Worm (Caenorhabditis elegans) whole organism, late embryonic: ENCODE results near the gene trx-5.

ENCODE experiments used
- C08G9.2 ChIP-seq: sonication (generic microtip); optimal IDR thresholded peaks from 2 replicates; lab custom pipeline; 2016; ENCODE audit warnings: mild to moderate bottlenecking, missing genetic modification characterization, moderate library complexity, missing compliant biosample characterization
- K09A11.1 ChIP-seq: sonication (generic microtip); optimal IDR thresholded peaks from 2 replicates; lab custom pipeline; 2017; ENCODE audit warnings: antibody characterized with exemption, mild to moderate bottlenecking, missing genetic modification characterization, missing compliant biosample characterization; ENCODE audit not compliant: insufficient read depth
- Y22D7AL.16 ChIP-seq: sonication (generic microtip); optimal IDR thresholded peaks from 2 replicates; lab custom pipeline; 2016; ENCODE audit warnings: missing genetic modification characterization, missing compliant biosample characterization
- ahr-1 ChIP-seq: sonication (generic microtip); optimal IDR thresholded peaks from 2 replicates; lab custom pipeline; 2016; ENCODE audit warnings: missing genetic modification characterization, missing compliant biosample characterization
- ceh-14 ChIP-seq: sonication (generic microtip); optimal IDR thresholded peaks from 2 replicates; lab custom pipeline; 2016; ENCODE audit warnings: missing genotype, missing genetic modification characterization, missing compliant biosample characterization
- ceh-2 ChIP-seq: sonication (generic microtip); optimal IDR thresholded peaks from 2 replicates; lab custom pipeline; 2016; ENCODE audit warnings: missing genotype, missing genetic modification characterization, missing compliant biosample characterization
- ceh-24 ChIP-seq: sonication (generic microtip); optimal IDR thresholded peaks from 2 replicates; lab custom pipeline; 2016; ENCODE audit warnings: mild to moderate bottlenecking, missing genetic modification characterization, missing compliant biosample characterization
- ceh-34 ChIP-seq: sonication (generic microtip); optimal IDR thresholded peaks from 2 replicates; lab custom pipeline; 2016; ENCODE audit warnings: mild to moderate bottlenecking, missing genetic modification characterization, missing compliant biosample characterization
- ceh-48 ChIP-seq: sonication (generic microtip); optimal IDR thresholded peaks from 2 replicates; lab custom pipeline; 2016; ENCODE audit warnings: missing genetic modification characterization, inconsistent platforms, missing compliant biosample characterization
- che-1 ChIP-seq: sonication (generic microtip); optimal IDR thresholded peaks from 2 replicates; lab custom pipeline; 2016; ENCODE audit warnings: mild to moderate bottlenecking, missing genetic modification characterization, missing compliant biosample characterization
- dve-1 ChIP-seq: sonication (generic microtip); optimal IDR thresholded peaks from 2 replicates; lab custom pipeline; 2017; ENCODE audit warnings: antibody characterized with exemption, mild to moderate bottlenecking, missing genetic modification characterization, missing compliant biosample characterization
- elt-2 ChIP-seq: sonication (generic microtip); optimal IDR thresholded peaks from 2 replicates; lab custom pipeline; 2016; ENCODE audit warnings: missing genetic modification reagents, missing genetic modification characterization, missing compliant biosample characterization
- ets-4 ChIP-seq: sonication (generic microtip); optimal IDR thresholded peaks from 2 replicates; lab custom pipeline; 2016; ENCODE audit warnings: missing genetic modification characterization, missing compliant biosample characterization
- gmeb-2 ChIP-seq: sonication (generic microtip); optimal IDR thresholded peaks from 2 replicates; lab custom pipeline; 2016; ENCODE audit warnings: missing genetic modification characterization, inconsistent platforms, missing compliant biosample characterization
- hlh-13 ChIP-seq: fragments of 200-800 bp; sonication (Bioruptor generic); optimal IDR thresholded peaks from 2 replicates; lab custom pipeline; 2018; ENCODE audit warnings: mild to moderate bottlenecking, missing genetic modification characterization, missing compliant biosample characterization
- hlh-15 ChIP-seq: sonication (generic microtip); optimal IDR thresholded peaks from 2 replicates; lab custom pipeline; 2016; ENCODE audit warnings: missing genetic modification characterization, missing compliant biosample characterization
- hlh-30 ChIP-seq: sonication (generic microtip); optimal IDR thresholded peaks from 2 replicates; lab custom pipeline; 2017; ENCODE audit warnings: antibody characterized with exemption, missing genetic modification characterization, missing compliant biosample characterization; ENCODE audit not compliant: insufficient read depth
- madf-2 ChIP-seq: sonication (generic microtip); optimal IDR thresholded peaks from 2 replicates; lab custom pipeline; 2017; ENCODE audit warnings: missing genetic modification characterization, missing compliant biosample characterization
- mec-3 ChIP-seq: sonication (generic microtip); optimal IDR thresholded peaks from 2 replicates; lab custom pipeline; 2016; ENCODE audit warnings: borderline replicate concordance, missing genetic modification characterization, missing compliant biosample characterization
- nfya-1 ChIP-seq: sonication (generic microtip); optimal IDR thresholded peaks from 2 replicates; lab custom pipeline; 2017; ENCODE audit warnings: missing genetic modification characterization, mild to moderate bottlenecking, missing compliant biosample characterization, antibody characterized with exemption, moderate library complexity
- nhr-232 ChIP-seq: sonication (generic microtip); optimal IDR thresholded peaks from 2 replicates; lab custom pipeline; 2016; ENCODE audit warnings: missing genetic modification characterization, missing compliant biosample characterization
- pat-9 ChIP-seq: fragments of 200-800 bp; sonication (Bioruptor generic); optimal IDR thresholded peaks from 2 replicates; lab custom pipeline; 2018; ENCODE audit warnings: mild to moderate bottlenecking, missing genetic modification characterization, moderate library complexity, missing compliant biosample characterization
- pha-2 ChIP-seq: sonication (generic microtip); optimal IDR thresholded peaks from 2 replicates; lab custom pipeline; 2017; ENCODE audit warnings: mild to moderate bottlenecking, missing genetic modification characterization, missing compliant biosample characterization
- pha-4 ChIP-seq: fragments of 150-350 bp; optimal IDR thresholded peaks from 2 replicates; lab custom pipeline; 2018; ENCODE audit warnings: missing biosample characterization, missing genetic modification reagents, missing genetic modification characterization
- pqm-1 ChIP-seq: sonication (generic microtip); optimal IDR thresholded peaks from 2 replicates; lab custom pipeline; 2016; ENCODE audit warnings: missing genetic modification characterization, missing compliant biosample characterization
- rnt-1 ChIP-seq: sonication (generic microtip); optimal IDR thresholded peaks from 2 replicates; lab custom pipeline; 2016; ENCODE audit warnings: missing genetic modification characterization, missing compliant biosample characterization
- sox-4 ChIP-seq: sonication (generic microtip); optimal IDR thresholded peaks from 2 replicates; lab custom pipeline; 2017; ENCODE audit warnings: mild to moderate bottlenecking, missing genetic modification characterization, inconsistent platforms, missing compliant biosample characterization
- tbx-2 ChIP-seq: sonication (generic microtip); optimal IDR thresholded peaks from 2 replicates; lab custom pipeline; 2016; ENCODE audit warnings: missing genetic modification characterization, missing compliant biosample characterization
- ttx-3 ChIP-seq: sonication (generic microtip); optimal IDR thresholded peaks from 2 replicates; lab custom pipeline; 2016; ENCODE audit warnings: missing genetic modification reagents, missing genetic modification characterization, missing compliant biosample characterization
- unc-55 ChIP-seq: sonication (generic microtip); optimal IDR thresholded peaks from 2 replicates; lab custom pipeline; 2017; ENCODE audit warnings: missing biosample characterization, missing genetic modification reagents, missing genetic modification characterization
- zip-5 ChIP-seq: sonication (generic microtip); optimal IDR thresholded peaks from 2 replicates; lab custom pipeline; 2016; ENCODE audit warnings: missing genetic modification characterization, missing compliant biosample characterization
- ztf-16 ChIP-seq: sonication (generic microtip); optimal IDR thresholded peaks from 2 replicates; lab custom pipeline; 2017; ENCODE audit warnings: missing genetic modification characterization, missing compliant biosample characterization

Gene trx-5

DNA sequence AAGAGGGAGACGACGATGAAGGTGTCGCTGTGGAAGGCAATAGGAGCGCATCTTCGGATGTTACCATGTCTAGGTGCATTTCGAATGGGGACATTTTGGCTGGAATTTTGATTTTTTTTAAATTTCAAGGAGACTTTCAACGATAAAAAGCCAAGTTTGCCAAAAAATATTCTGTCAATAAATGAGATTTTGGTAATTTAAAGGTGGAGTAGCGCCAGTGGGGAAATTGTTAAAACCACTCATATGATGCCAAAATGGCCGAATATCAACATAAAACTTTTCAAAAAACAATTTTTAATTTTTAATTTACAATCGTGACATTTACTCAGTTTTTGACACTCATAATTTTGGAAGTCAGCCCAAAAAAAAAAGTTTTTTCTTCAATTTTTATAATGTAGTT lies 22.7 kb downstream of the trx-5 start, which contains the start of gene nhr-260:
Gene nhr-260, minus strand, starts transcription at position 101 of the 400 bp plus-strand sequence.
- TF ChIP-seq rnt-1 (no peak), K09A11.1 (tag; lab: Kevin White, UChicago) (no peak), elt-2 (tag; lab: Kevin White, UChicago) (no peak), gmeb-2 (tag; lab: Kevin White, UChicago) (no peak), ztf-16 (tag; lab: Kevin White, UChicago) (no peak), pha-4 (tag; lab: Kevin White, UChicago) (no peak), ets-4 (tag; lab: Kevin White, UChicago) (no peak), nfya-1 (tag; lab: Kevin White, UChicago) (no peak), ahr-1 (no peak), C08G9.2 (no peak), sox-4 (tag; lab: Kevin White, UChicago) (no peak), dve-1 (tag; lab: Kevin White, UChicago) (no peak), nhr-232 (no peak), Y22D7AL.16 (tag; lab: Kevin White, UChicago) (no peak), pqm-1 (tag; lab: Kevin White, UChicago) (no peak), che-1 (tag; lab: Kevin White, UChicago) (no peak)

DNA sequence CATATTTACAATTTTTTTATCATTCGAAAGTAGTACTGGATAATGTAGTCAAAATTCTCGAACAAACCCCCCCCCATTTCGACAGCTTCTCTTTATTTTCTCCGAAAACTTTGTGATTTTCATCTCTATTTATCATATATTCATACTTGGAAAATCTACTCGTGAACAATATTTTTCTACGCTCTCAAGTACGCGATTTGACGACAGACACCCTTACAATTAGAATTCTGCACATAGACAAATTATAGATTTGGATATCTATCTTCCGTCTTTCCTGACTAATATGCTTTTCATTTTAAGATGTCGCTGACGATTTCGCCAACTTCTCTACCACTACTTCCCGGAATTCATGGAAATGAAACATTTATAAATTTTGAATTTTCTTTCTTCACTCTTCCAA lies 28.2 kb downstream of the trx-5 start, which contains the start of gene sru-28:
Gene sru-28, plus strand, starts transcription at position 301 of the 400 bp plus-strand sequence.
- TF ChIP-seq pqm-1 (tag; lab: Kevin White, UChicago) (no peak), pha-4 (tag; lab: Kevin White, UChicago) (no peak), madf-2 (tag; lab: Kevin White, UChicago) (no peak), hlh-15 (tag; lab: Kevin White, UChicago) (no peak), dve-1 (tag; lab: Kevin White, UChicago) (no peak)

- TF ChIP-seq pqm-1 (tag; lab: Kevin White, UChicago) (no peak), ceh-24 (tag; lab: Kevin White, UChicago) (no peak)
Measured at ce11 chrV:1499140-1499539, 35.1 kb downstream of the trx-5 start, which contains the start of gene sru-27. Gene sru-27, plus strand, starts transcription at chrV:1499440.

ce11 chrV:1495752-1496151 lies 38.5 kb downstream of the trx-5 start:
- TF ChIP-seq mec-3 (tag; lab: Kevin White, UChicago) (no peak), pha-2 (no peak), ztf-16 (tag; lab: Kevin White, UChicago) (no peak), ceh-34 (no peak), ceh-48 (tag; lab: Kevin White, UChicago) (peak; percentile 16)
- TF ChIP-seq, all 69 proteins: peak for 1

DNA sequence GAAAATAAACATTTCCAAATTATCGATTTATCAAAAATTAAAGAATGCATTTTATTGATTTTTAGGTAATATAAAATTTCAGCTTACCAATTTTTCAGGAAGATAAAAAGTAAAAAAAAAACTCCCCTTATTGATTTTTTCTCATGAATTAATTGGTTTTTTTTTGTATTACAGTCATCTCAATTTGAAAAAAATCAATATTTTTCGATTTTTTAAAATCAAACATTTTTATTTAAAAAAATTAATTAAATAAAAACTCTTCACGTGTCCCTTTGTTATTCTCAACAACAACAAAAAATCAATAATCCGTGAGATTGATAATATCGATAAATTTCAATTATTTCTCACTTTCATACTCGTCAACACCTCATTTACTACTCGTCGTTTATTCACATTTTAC lies 38.9 kb downstream of the trx-5 start, which contains the start of gene C38C3.3:
Gene C38C3.3, plus strand, starts transcription at position 301 of the 400 bp plus-strand sequence.
- no peak for TF ChIP-seq dve-1 (tag; lab: Kevin White, UChicago)
- no peak for TF ChIP-seq ceh-2
- TF ChIP-seq hlh-30 (tag; lab: Kevin White, UChicago) = no peak
- no peak for TF ChIP-seq ceh-48 (tag; lab: Kevin White, UChicago)
- TF ChIP-seq ceh-14 = no peak
- TF ChIP-seq ttx-3 (tag; lab: Kevin White, UChicago) = no peak
- TF ChIP-seq hlh-13 (GFP tag; lab: Kevin White, UChicago) = no peak
- TF ChIP-seq zip-5 (tag; lab: Kevin White, UChicago) = no peak
- TF ChIP-seq tbx-2 (tag; lab: Kevin White, UChicago) = no peak
- no peak for TF ChIP-seq pat-9 (tag; lab: Kevin White, UChicago)
- TF ChIP-seq unc-55 (GFP tag; lab: Kevin White, UChicago) = no peak
